Worm (Caenorhabditis elegans) whole organism, midembryonic: Measurements from ENCODE around the gene C47E12.2.

Source experiments
- cog-1 ChIP-seq: sonication (generic microtip); optimal IDR thresholded peaks from 2 replicates; lab custom pipeline; 2016; ENCODE audit warnings: missing genetic modification characterization, missing compliant biosample characterization
- ref-1 ChIP-seq: fragments of 200-800 bp; sonication (Bioruptor generic); conservative IDR thresholded peaks from 2 replicates; pipeline ENCODE4 v1.3.6; 2022; ENCODE audit warnings: missing genetic modification reagents, missing genetic modification characterization, missing compliant biosample characterization

ce11 chrIV:9982895-9983294 lies 20.4 kb downstream of the C47E12.2 start, which contains the start of gene mam-2:
- TF ChIP-seq cog-1 (no peak), ref-1 (GFP tag; lab: Robert Waterston, UW) (no peak)
